Worm (Caenorhabditis elegans) whole organism, early embryonic: ENCODE results near the gene C50B6.9.

Experiments
- B0310.2 ChIP-seq: sonication (generic microtip); optimal IDR thresholded peaks from 2 replicates; lab custom pipeline; 2016; ENCODE audit warnings: mild to moderate bottlenecking, missing genetic modification characterization, missing compliant biosample characterization
- aly-1 ChIP-seq: sonication (generic microtip); optimal IDR thresholded peaks from 2 replicates; lab custom pipeline; 2016; ENCODE audit warnings: missing genetic modification characterization, missing compliant biosample characterization
- ama-1 ChIP-seq: fragments of 150-350 bp; optimal IDR thresholded peaks from 2 replicates; lab custom pipeline; 2014
- ceh-13 ChIP-seq: fragments of 200-800 bp; sonication (Bioruptor generic); optimal IDR thresholded peaks from 2 replicates; lab custom pipeline; 2018; ENCODE audit warnings: mild to moderate bottlenecking, missing genetic modification characterization, missing compliant biosample characterization
- ets-7 ChIP-seq: sonication (generic microtip); optimal IDR thresholded peaks from 2 replicates; lab custom pipeline; 2016; ENCODE audit warnings: missing genotype, missing genetic modification characterization, missing compliant biosample characterization
- flt-1 ChIP-seq: fragments of 200-800 bp; sonication (Bioruptor generic); IDR thresholded peaks from 2 replicates; pipeline ENCODE4 v1.3.6; 2022; ENCODE audit warnings: missing genetic modification characterization, missing compliant biosample characterization
- hmbx-1 ChIP-seq: sonication (generic microtip); optimal IDR thresholded peaks from 2 replicates; lab custom pipeline; 2016; ENCODE audit warnings: mild to moderate bottlenecking, missing genetic modification characterization, missing compliant biosample characterization
- hmg-4 ChIP-seq: fragments of 200-800 bp; sonication (Bioruptor generic); optimal IDR thresholded peaks from 2 replicates; lab custom pipeline; 2018; ENCODE audit warnings: mild to moderate bottlenecking, missing genetic modification characterization, missing compliant biosample characterization
- hnd-1 ChIP-seq: sonication (generic microtip); optimal IDR thresholded peaks from 2 replicates; lab custom pipeline; 2016; ENCODE audit warnings: missing genetic modification characterization, missing compliant biosample characterization
- pes-1 ChIP-seq: fragments of 200-800 bp; sonication (Bioruptor generic); IDR thresholded peaks from 2 replicates; pipeline ENCODE4 v1.3.6; 2022; ENCODE audit warnings: missing genetic modification reagents, missing genetic modification characterization, missing compliant biosample characterization
- scrt-1 ChIP-seq: fragments of 200-800 bp; sonication (Bioruptor generic); IDR thresholded peaks from 2 replicates; pipeline ENCODE4 v1.3.6; 2022; ENCODE audit warnings: missing genetic modification characterization, missing compliant biosample characterization
- sea-1 ChIP-seq: fragments of 200-800 bp; sonication (Bioruptor generic); conservative IDR thresholded peaks from 2 replicates; pipeline ENCODE4 v1.3.6; 2022; ENCODE audit warnings: missing genetic modification characterization, missing compliant biosample characterization
- tbx-11 ChIP-seq: fragments of 200-800 bp; sonication (Bioruptor generic); IDR thresholded peaks from 2 replicates; pipeline ENCODE4 v1.3.6; 2022; ENCODE audit warnings: missing genetic modification characterization, missing compliant biosample characterization
- tra-4 ChIP-seq: sonication (generic microtip); optimal IDR thresholded peaks from 2 replicates; lab custom pipeline; 2017; ENCODE audit warnings: missing genetic modification characterization, missing compliant biosample characterization

ce11 chrV:13308616-13309015 is 27.6 kb upstream of the C50B6.9 start, which contains the start of gene C50B6.1:
- TF ChIP-seq scrt-1 (GFP tag; lab: Robert Waterston, UW) (no peak), B0310.2 (no peak), ama-1 (lab: Kevin White, UChicago) (no peak), hmg-4 (GFP tag; lab: Kevin White, UChicago) (no peak), hmbx-1 (no peak), pes-1 (GFP tag; lab: Robert Waterston, UW) (no peak), tbx-11 (GFP tag; lab: Robert Waterston, UW) (no peak), tra-4 (tag; lab: Kevin White, UChicago) (no peak), hnd-1 (no peak), ets-7 (tag; lab: Kevin White, UChicago) (no peak), ceh-13 (no peak), flt-1 (GFP tag; lab: Robert Waterston, UW) (no peak), aly-1 (no peak), sea-1 (no peak)
